Worm (Caenorhabditis elegans) whole organism, L1 larva: ENCODE results near the gene F53A2.9.

Source experiments
- C04F5.9 ChIP-seq: sonication (generic microtip); optimal IDR thresholded peaks from 2 replicates; lab custom pipeline; 2016; ENCODE audit warnings: missing genetic modification characterization, missing compliant biosample characterization
- C16A3.4 ChIP-seq: fragments of 150-350 bp; optimal IDR thresholded peaks from 2 replicates; lab custom pipeline; 2014; ENCODE audit warnings: missing biosample characterization, missing genetic modification characterization
- C34B4.2 ChIP-seq: sonication (generic microtip); optimal IDR thresholded peaks from 2 replicates; lab custom pipeline; 2017; ENCODE audit warnings: mild to moderate bottlenecking, missing genetic modification characterization, missing compliant biosample characterization
- F16B12.6 ChIP-seq: fragments of 150-350 bp; optimal IDR thresholded peaks from 2 replicates; lab custom pipeline; 2014; ENCODE audit warnings: missing biosample characterization, missing genetic modification characterization
- Y116A8C.19 ChIP-seq: sonication (generic microtip); optimal IDR thresholded peaks from 2 replicates; lab custom pipeline; 2016; ENCODE audit warnings: missing compliant biosample characterization, missing genetic modification characterization, borderline replicate concordance
- alr-1 ChIP-seq: fragments of 200-800 bp; sonication (Bioruptor generic); optimal IDR thresholded peaks from 2 replicates; lab custom pipeline; 2018; ENCODE audit warnings: borderline replicate concordance, mild to moderate bottlenecking, missing genetic modification characterization, missing compliant biosample characterization
- ama-1 ChIP-seq: fragments of 150-350 bp; optimal IDR thresholded peaks from 2 replicates; lab custom pipeline; 2014
- blmp-1 ChIP-seq: fragments of 150-350 bp; optimal IDR thresholded peaks from 2 replicates; lab custom pipeline; 2014; ENCODE audit warnings: missing biosample characterization, missing genetic modification characterization
- ceh-63 ChIP-seq: fragments of 200-800 bp; sonication (Bioruptor generic); optimal IDR thresholded peaks from 2 replicates; lab custom pipeline; 2018; ENCODE audit warnings: mild to moderate bottlenecking, missing genetic modification characterization, missing compliant biosample characterization
- ceh-90 ChIP-seq: sonication (generic microtip); optimal IDR thresholded peaks from 2 replicates; lab custom pipeline; 2016; ENCODE audit warnings: missing genetic modification characterization, missing compliant biosample characterization
- dpl-1 ChIP-seq, 3 experiments: fragments of 150-350 bp in 2 of 3; sonication (generic microtip) in 1 of 3; optimal IDR thresholded peaks; 2 replicates each; lab custom pipeline; 2014 to 2017; ENCODE audit warnings: missing biosample characterization in 3 of 3, missing genetic modification characterization in 3 of 3, missing genetic modification reagents in 3 of 3
- efl-1 ChIP-seq, 4 experiments: fragments of 150-350 bp; optimal IDR thresholded peaks in 3 of 4; peaks in 1 of 4; 1 replicate in 1 of 4; 2 replicates in 3 of 4; lab custom pipeline; 2014; ENCODE audit warnings: missing biosample characterization in 2 of 4, missing genetic modification characterization in 2 of 4, missing genetic modification reagents in 2 of 4
- egl-27 ChIP-seq, 2 experiments: fragments of 150-350 bp in 1 of 2; sonication (generic microtip); optimal IDR thresholded peaks; 3 replicates each; lab custom pipeline; 2017 to 2018; ENCODE audit warnings: missing biosample characterization in 2 of 2, missing genetic modification characterization in 2 of 2, missing genetic modification reagents in 2 of 2
- elt-2 ChIP-seq: sonication (generic microtip); optimal IDR thresholded peaks from 2 replicates; lab custom pipeline; 2016; ENCODE audit warnings: missing genetic modification characterization, mild to moderate bottlenecking, inconsistent platforms, missing compliant biosample characterization, missing genetic modification reagents
- elt-3 ChIP-seq, 6 experiments: fragments of 150-350 bp in 1 of 6; sonication (generic microtip); optimal IDR thresholded peaks; 2 replicates each; lab custom pipeline; 2017 to 2018; ENCODE audit warnings: missing biosample characterization in 6 of 6, missing genetic modification characterization in 6 of 6, inconsistent platforms in 1 of 6
- fkh-4 ChIP-seq: sonication (generic microtip); optimal IDR thresholded peaks from 2 replicates; lab custom pipeline; 2016; ENCODE audit warnings: missing compliant biosample characterization, missing genetic modification characterization, borderline replicate concordance
- irx-1 ChIP-seq: sonication (generic microtip); optimal IDR thresholded peaks from 2 replicates; lab custom pipeline; 2016; ENCODE audit warnings: missing genetic modification characterization, missing compliant biosample characterization
- isw-1 ChIP-seq: fragments of 200-800 bp; sonication (Bioruptor generic); IDR thresholded peaks from 2 replicates; pipeline ENCODE4 v1.3.6; 2022; ENCODE audit warnings: missing genetic modification characterization, missing compliant biosample characterization
- jun-1 ChIP-seq: fragments of 150-350 bp; optimal IDR thresholded peaks from 2 replicates; lab custom pipeline; 2014; ENCODE audit warnings: missing biosample characterization, missing genetic modification reagents, missing genetic modification characterization
- lin-14 ChIP-seq: fragments of 200-800 bp; sonication (Bioruptor generic); optimal IDR thresholded peaks from 2 replicates; lab custom pipeline; 2018; ENCODE audit warnings: mild to moderate bottlenecking, missing genetic modification characterization, moderate library complexity, missing compliant biosample characterization
- lin-35 ChIP-seq, 2 experiments: fragments of 150-350 bp; optimal IDR thresholded peaks; 2 replicates each; lab custom pipeline; 2014; ENCODE audit warnings: missing biosample characterization in 2 of 2, missing genetic modification characterization in 2 of 2, missing genetic modification reagents in 2 of 2
- lin-39 ChIP-seq: fragments of 150-350 bp; optimal IDR thresholded peaks from 2 replicates; lab custom pipeline; 2014; ENCODE audit warnings: missing biosample characterization, missing genetic modification reagents, missing genetic modification characterization
- lsy-2 ChIP-seq, 2 experiments: fragments of 150-350 bp; optimal IDR thresholded peaks; 2 replicates each; lab custom pipeline; 2014; ENCODE audit warnings: missing biosample characterization in 2 of 2, missing genetic modification characterization in 2 of 2
- mep-1 ChIP-seq: fragments of 150-350 bp; optimal IDR thresholded peaks from 2 replicates; lab custom pipeline; 2014; ENCODE audit warnings: missing biosample characterization, missing genetic modification characterization
- nhr-11 ChIP-seq: fragments of 150-350 bp; optimal IDR thresholded peaks from 2 replicates; lab custom pipeline; 2014; ENCODE audit warnings: missing biosample characterization, missing genetic modification characterization
- nhr-12 ChIP-seq: sonication (generic microtip); optimal IDR thresholded peaks from 2 replicates; lab custom pipeline; 2017; ENCODE audit warnings: missing biosample characterization, missing genetic modification characterization
- nhr-19 ChIP-seq: fragments of 200-800 bp; sonication (Bioruptor generic); conservative IDR thresholded peaks from 2 replicates; pipeline ENCODE4 v1.3.6; 2022; ENCODE audit warnings: missing genetic modification characterization, missing compliant biosample characterization
- nhr-20 ChIP-seq: sonication (generic microtip); optimal IDR thresholded peaks from 2 replicates; lab custom pipeline; 2016; ENCODE audit warnings: mild to moderate bottlenecking, missing genetic modification characterization, missing compliant biosample characterization
- nhr-237 ChIP-seq: fragments of 150-350 bp; optimal IDR thresholded peaks from 2 replicates; lab custom pipeline; 2014; ENCODE audit warnings: missing biosample characterization, missing genetic modification characterization
- nhr-28 ChIP-seq: fragments of 150-350 bp; optimal IDR thresholded peaks from 2 replicates; lab custom pipeline; 2014; ENCODE audit warnings: missing biosample characterization, missing genetic modification characterization
- nhr-71 ChIP-seq: sonication (generic microtip); optimal IDR thresholded peaks from 2 replicates; lab custom pipeline; 2016; ENCODE audit warnings: mild to moderate bottlenecking, missing genetic modification characterization, moderate library complexity, missing compliant biosample characterization
- pax-3 ChIP-seq: fragments of 200-800 bp; sonication (Bioruptor generic); optimal IDR thresholded peaks from 2 replicates; lab custom pipeline; 2018; ENCODE audit warnings: mild to moderate bottlenecking, missing genetic modification characterization, moderate library complexity, missing compliant biosample characterization
- rnt-1 ChIP-seq: sonication (generic microtip); optimal IDR thresholded peaks from 2 replicates; lab custom pipeline; 2016; ENCODE audit warnings: mild to moderate bottlenecking, missing genetic modification characterization, moderate library complexity, missing compliant biosample characterization
- skn-1 ChIP-seq: fragments of 150-350 bp; optimal IDR thresholded peaks from 2 replicates; lab custom pipeline; 2014; ENCODE audit warnings: missing biosample characterization, missing genetic modification characterization
- snpc-4 ChIP-seq: fragments of 150-350 bp; optimal IDR thresholded peaks from 2 replicates; lab custom pipeline; 2014; ENCODE audit warnings: missing biosample characterization, missing genetic modification characterization
- snu-23 ChIP-seq: sonication (generic microtip); optimal IDR thresholded peaks from 2 replicates; lab custom pipeline; 2016; ENCODE audit warnings: missing genetic modification characterization, missing compliant biosample characterization
- sox-4 ChIP-seq: sonication (generic microtip); optimal IDR thresholded peaks from 2 replicates; lab custom pipeline; 2016; ENCODE audit warnings: missing genetic modification characterization, missing compliant biosample characterization
- sptf-1 ChIP-seq: fragments of 150-350 bp; optimal IDR thresholded peaks from 2 replicates; lab custom pipeline; 2014; ENCODE audit warnings: missing biosample characterization, missing genetic modification characterization
- sup-37 ChIP-seq: fragments of 200-800 bp; sonication (Bioruptor generic); optimal IDR thresholded peaks from 2 replicates; lab custom pipeline; 2018; ENCODE audit warnings: mild to moderate bottlenecking, missing genetic modification characterization, missing compliant biosample characterization
- swsn-7 ChIP-seq: sonication (generic microtip); optimal IDR thresholded peaks from 2 replicates; lab custom pipeline; 2016; ENCODE audit warnings: missing genetic modification characterization, missing compliant biosample characterization
- tlp-1 ChIP-seq: fragments of 150-350 bp; optimal IDR thresholded peaks from 2 replicates; lab custom pipeline; 2014; ENCODE audit warnings: missing biosample characterization, missing genetic modification characterization
- unc-30 ChIP-seq: sonication (generic microtip); optimal IDR thresholded peaks from 2 replicates; lab custom pipeline; 2017; ENCODE audit warnings: missing biosample characterization, missing genetic modification characterization
- unc-86 ChIP-seq: sonication (generic microtip); optimal IDR thresholded peaks from 2 replicates; lab custom pipeline; 2016; ENCODE audit warnings: missing genetic modification characterization, missing compliant biosample characterization
- vab-15 ChIP-seq: sonication (generic microtip); optimal IDR thresholded peaks from 2 replicates; lab custom pipeline; 2017; ENCODE audit warnings: missing genotype, mild to moderate bottlenecking, missing genetic modification characterization, missing compliant biosample characterization
- xbp-1 ChIP-seq: sonication (generic microtip); optimal IDR thresholded peaks from 2 replicates; lab custom pipeline; 2016; ENCODE audit warnings: missing genetic modification characterization, missing compliant biosample characterization
- ztf-11 ChIP-seq, 2 experiments: sonication (generic microtip); optimal IDR thresholded peaks; 2 replicates each; lab custom pipeline; 2016 to 2017; ENCODE audit warnings: missing genetic modification characterization in 2 of 2, missing biosample characterization in 1 of 2, missing compliant biosample characterization in 1 of 2

The F53A2.9 gene

ce11 chrIII:13310552-13310951 is 48.6 kb downstream of the F53A2.9 start:
- TF ChIP-seq unc-30, result no peak
- TF ChIP-seq egl-27 (tag; optimal IDR thresholded peaks at IDR 0.05; lab: Kevin White, UChicago), result no peak
- TF ChIP-seq nhr-237 (tag; lab: Kevin White, UChicago), result no peak
- no peak for TF ChIP-seq vab-15 (tag; lab: Kevin White, UChicago)
- TF ChIP-seq dpl-1 (GFP tag; optimal IDR thresholded peaks at IDR 0.05; lab: Kevin White, UChicago), result peak; percentile 12 to 40 (median 27)
- TF ChIP-seq ama-1, result no peak
- no peak for TF ChIP-seq sptf-1 (tag; lab: Kevin White, UChicago)
- TF ChIP-seq lin-39 (tag; lab: Kevin White, UChicago), result no peak
- TF ChIP-seq blmp-1 (tag; lab: Kevin White, UChicago), result no peak
- TF ChIP-seq lin-14 (GFP tag; lab: Kevin White, UChicago), result no peak
- no peak for TF ChIP-seq fkh-4 (tag; lab: Kevin White, UChicago)
- peak; percentile 33 to 54 for TF ChIP-seq lin-35 (GFP tag; optimal IDR thresholded peaks at IDR 0.05; lab: Kevin White, UChicago)
- TF ChIP-seq swsn-7 (tag; lab: Kevin White, UChicago), result no peak
- no peak for TF ChIP-seq irx-1 (tag; lab: Kevin White, UChicago)
- TF ChIP-seq Y116A8C.19 (tag; lab: Kevin White, UChicago), result no peak
- no peak for TF ChIP-seq elt-3 (tag; optimal IDR thresholded peaks at IDR 0.05; lab: Kevin White, UChicago)
- TF ChIP-seq nhr-20 (tag; lab: Kevin White, UChicago), result peak; percentile 13
- no peak for TF ChIP-seq skn-1 (tag; lab: Kevin White, UChicago)
- TF ChIP-seq xbp-1 (tag; lab: Kevin White, UChicago), result no peak
- peak; percentile 8 for TF ChIP-seq jun-1
- TF ChIP-seq F16B12.6, result no peak
- peak; percentile 31 for TF ChIP-seq mep-1 (tag; lab: Kevin White, UChicago)
- no peak for TF ChIP-seq ceh-90 (tag; lab: Kevin White, UChicago)
- no peak for TF ChIP-seq C16A3.4
- no peak for TF ChIP-seq unc-86 (tag; lab: Kevin White, UChicago)
- no peak for TF ChIP-seq tlp-1 (tag; lab: Kevin White, UChicago)
- no peak for TF ChIP-seq isw-1 (GFP tag; lab: Robert Waterston, UW)
- TF ChIP-seq C34B4.2 (tag; lab: Kevin White, UChicago), result no peak
- TF ChIP-seq sox-4 (tag; lab: Kevin White, UChicago), result no peak
- TF ChIP-seq elt-2, result no peak
- no peak for TF ChIP-seq nhr-12 (tag; lab: Kevin White, UChicago)
- TF ChIP-seq efl-1 (optimal IDR thresholded peaks at IDR 0.05; lab: Kevin White, UChicago), result peak in 1 of 2 experiments; percentile 11
- TF ChIP-seq efl-1 (GFP tag; optimal IDR thresholded peaks at IDR 0.05 in 1 of 2; lab: Kevin White, UChicago), result peak; percentile 45 to 95
- TF ChIP-seq nhr-71 (tag; lab: Kevin White, UChicago), result peak; percentile 35
- TF ChIP-seq ceh-63 (GFP tag; lab: Kevin White, UChicago), result no peak
- peak in 1 of 2 experiments; percentile 23 for TF ChIP-seq lsy-2 (tag; optimal IDR thresholded peaks at IDR 0.05; lab: Kevin White, UChicago)
- TF ChIP-seq C04F5.9 (tag; lab: Kevin White, UChicago), result no peak
- no peak for TF ChIP-seq alr-1 (tag; lab: Kevin White, UChicago)
- peak; percentile 1 for TF ChIP-seq snpc-4
- TF ChIP-seq nhr-28 (tag; lab: Kevin White, UChicago), result no peak
- 0 out of 2 replicates have a peak, but pooled peaks have one; percentile 2 for TF ChIP-seq nhr-19 (GFP tag; lab: Robert Waterston, UW)
- peak; percentile 57 for TF ChIP-seq snu-23 (GFP tag; lab: Kevin White, UChicago)
- TF ChIP-seq sup-37, result no peak
- no peak for TF ChIP-seq nhr-11
- no peak for TF ChIP-seq ztf-11 (tag; optimal IDR thresholded peaks at IDR 0.05; lab: Kevin White, UChicago)
- TF ChIP-seq rnt-1 (tag; lab: Kevin White, UChicago), result no peak
- no peak for TF ChIP-seq pax-3
- TF ChIP-seq, all 84 proteins: peak for 11
